Fruit fly (Drosophila melanogaster): ENCODE measurements around the gene Cp7Fb.

Cp7Fb gene

DNA sequence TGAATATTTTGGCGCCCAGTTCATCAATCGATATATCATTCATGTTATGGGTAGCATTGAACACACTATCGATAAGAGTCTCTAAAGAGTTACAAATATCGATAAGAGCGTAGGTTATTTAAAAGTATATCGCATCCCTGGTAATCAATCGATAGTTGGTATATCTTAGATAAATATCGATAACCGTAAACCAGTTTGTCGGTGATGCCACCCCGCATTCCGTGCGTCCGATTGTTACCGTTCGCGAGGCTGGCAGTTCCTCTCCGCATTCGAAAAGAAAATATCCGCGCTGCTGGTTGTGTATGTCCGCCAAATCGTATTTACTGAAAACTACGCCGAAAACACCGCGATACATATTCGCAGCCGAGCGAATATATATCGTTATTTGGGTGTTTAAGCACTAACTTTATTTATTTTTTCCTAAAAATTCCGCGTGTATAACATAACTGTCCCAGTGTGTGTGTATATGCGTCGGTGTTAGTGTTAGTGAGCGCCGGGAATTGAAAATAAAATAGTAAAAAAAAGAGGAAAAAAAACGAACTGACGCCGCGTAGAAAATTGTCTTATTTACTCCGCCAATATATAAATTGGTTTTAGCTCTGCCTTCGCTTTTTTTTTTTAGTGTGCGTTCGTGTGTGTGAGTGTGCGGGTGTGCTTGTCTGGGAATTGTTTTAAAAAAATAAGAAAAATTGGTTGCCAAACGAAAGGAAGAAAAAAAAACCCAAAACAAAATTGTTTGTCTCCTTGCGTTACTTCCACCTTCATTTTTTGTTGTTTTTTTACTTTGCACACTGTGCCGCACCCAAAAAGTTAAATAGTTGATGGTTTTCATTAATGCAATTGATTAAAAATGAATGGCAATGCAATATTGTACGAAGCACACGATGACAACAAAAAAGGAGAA, 43.7 kb downstream of the Cp7Fb start, which contains the start of gene Nrg (continued):
- TF ChIP-seq Bdp1 (GFP tag; optimal IDR thresholded peaks at IDR 0.05) (no peak), CG6654 (GFP tag; optimal IDR thresholded peaks at IDR 0.05) (no peak), Xbp1 (GFP tag; optimal IDR thresholded peaks at IDR 0.05) (peak; percentile 21), CG18619 (GFP tag; optimal IDR thresholded peaks at IDR 0.05) (peak; percentile 9), nau (GFP tag; optimal IDR thresholded peaks at IDR 0.05) (peak; percentile 22), run (tag; optimal IDR thresholded peaks at IDR 0.05) (peak; percentile 21), Hr39 (optimal IDR thresholded peaks at IDR 0.05) (no peak), Max (GFP tag; optimal IDR thresholded peaks at IDR 0.05) (peak; percentile 26), Six4 (GFP tag; optimal IDR thresholded peaks at IDR 0.05) (no peak), Dp (GFP tag; optimal IDR thresholded peaks at IDR 0.05) (peak; percentile 97), CG12942 (GFP tag; optimal IDR thresholded peaks at IDR 0.05) (peak; percentile 1), grau (tag; optimal IDR thresholded peaks at IDR 0.05) (peak; percentile 47), hkb (optimal IDR thresholded peaks at IDR 0.05) (no peak), hkb (GFP tag; IDR thresholded peaks at IDR 0.05) (peak; percentile 52; the same call in 1 of the 2 replicates), sim (GFP tag; IDR thresholded peaks at IDR 0.05) (0 out of 2 replicates have a peak, but pooled peaks have one; percentile 22), NC2β (GFP tag; optimal IDR thresholded peaks at IDR 0.05) (peak; percentile 14), mirr (GFP tag; optimal IDR thresholded peaks at IDR 0.05) (peak; percentile 60), CG13775 (GFP tag; optimal IDR thresholded peaks at IDR 0.05) (peak; percentile 35), Sox100B (GFP tag; optimal IDR thresholded peaks at IDR 0.05) (no peak), Abd-B (GFP tag; optimal IDR thresholded peaks at IDR 0.05) (peak; percentile 37), pita (GFP tag; optimal IDR thresholded peaks at IDR 0.05) (no peak), CG2678 (tag; optimal IDR thresholded peaks at IDR 0.05) (peak; percentile 27), Lim3 (GFP tag; IDR thresholded peaks at IDR 0.05) (no peak), tio (GFP tag; optimal IDR thresholded peaks at IDR 0.05) (no peak), sob (GFP tag; IDR thresholded peaks at IDR 0.05) (peak; percentile 61), sens (GFP tag) (peak; percentile 82), pzg (GFP tag; optimal IDR thresholded peaks at IDR 0.05) (peak; percentile 99), cg (GFP tag; optimal IDR thresholded peaks at IDR 0.05) (peak; percentile 64), CG9817 (tag; optimal IDR thresholded peaks at IDR 0.05) (no peak), onecut (GFP tag; IDR thresholded peaks at IDR 0.05) (peak; percentile 39; the same call in 1 of the 2 replicates), CG8281 (tag; optimal IDR thresholded peaks at IDR 0.05) (no peak), caup (GFP tag; optimal IDR thresholded peaks at IDR 0.05; ENCODE audit: severe bottlenecking) (peak; percentile 69), D19B (GFP tag; optimal IDR thresholded peaks at IDR 0.05) (peak; percentile 4), eve (GFP tag; optimal IDR thresholded peaks at IDR 0.05) (peak in 1 of 2 experiments; percentile 60), CG10267 (tag; optimal IDR thresholded peaks at IDR 0.05) (peak; percentile 78), CG17359 (tag; optimal IDR thresholded peaks at IDR 0.05) (peak; percentile 22), CG14965 (GFP tag; optimal IDR thresholded peaks at IDR 0.05; ENCODE audit: borderline replicate concordance) (no peak), CG33213 (GFP tag; optimal IDR thresholded peaks at IDR 0.05) (peak; percentile 39), NfI (GFP tag; optimal IDR thresholded peaks at IDR 0.05) (peak; percentile 26), MTF-1 (GFP tag; optimal IDR thresholded peaks at IDR 0.05; ENCODE audit: borderline replicate concordance) (peak; percentile 58), Vsx1 (GFP tag; optimal IDR thresholded peaks at IDR 0.05) (peak; percentile 51), CG32532 (GFP tag; IDR thresholded peaks at IDR 0.05) (peak; percentile 52; the same call in 1 of the 2 replicates), Dek (tag; optimal IDR thresholded peaks at IDR 0.05) (no peak), CG11560 (tag; IDR thresholded peaks at IDR 0.05) (peak; percentile 62; the same call in 1 of the 3 replicates), al (GFP tag; IDR thresholded peaks at IDR 0.05) (no peak), unc-4 (GFP tag; IDR thresholded peaks at IDR 0.05; ENCODE audit: partially characterized antibody) (peak; percentile 99), CG10274 (GFP tag; optimal IDR thresholded peaks at IDR 0.05) (no peak), H15 (GFP tag; IDR thresholded peaks at IDR 0.05) (no peak)

Data from whole organism, embryonic.